Worm (Caenorhabditis elegans): ENCODE results near the gene slc-36.5.

DNA sequence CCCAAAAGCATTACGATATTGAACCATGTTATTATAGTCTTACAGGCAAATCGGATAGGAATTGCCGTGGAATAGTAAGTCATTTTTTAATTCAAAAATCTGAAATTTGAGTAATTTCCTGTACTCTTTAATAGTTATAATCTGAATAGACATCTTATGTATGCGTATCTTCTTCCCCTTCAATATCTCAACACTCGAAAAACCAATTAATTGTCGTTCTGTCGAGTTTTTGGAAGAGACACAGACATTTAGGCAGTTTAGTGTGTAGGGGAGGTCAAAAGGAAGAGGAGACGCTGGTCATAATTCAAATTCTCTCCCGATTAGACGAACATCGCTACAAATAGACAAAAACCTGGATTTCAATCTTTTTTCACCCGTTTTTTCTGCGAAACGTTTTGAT lies 41.4 kb downstream of the slc-36.5 start:
- no peak for TF ChIP-seq F13C5.2 (tag; optimal IDR thresholded peaks at IDR 0.05)
- no peak for TF ChIP-seq ama-1 (optimal IDR thresholded peaks at IDR 0.05)
- TF ChIP-seq flt-1 (GFP tag; IDR thresholded peaks at IDR 0.05) = 0 out of 2 replicates have a peak, but pooled peaks have one; percentile 30
- TF ChIP-seq ceh-13 (GFP tag; optimal IDR thresholded peaks at IDR 0.05) = no peak
- TF ChIP-seq tbx-37 (GFP tag; conservative IDR thresholded peaks at IDR 0.05) = no peak
- TF ChIP-seq aly-1 (tag; optimal IDR thresholded peaks at IDR 0.05) = no peak
- no peak for TF ChIP-seq scrt-1 (GFP tag; IDR thresholded peaks at IDR 0.05)
- no peak for TF ChIP-seq hmg-4 (GFP tag; optimal IDR thresholded peaks at IDR 0.05)
- no peak for TF ChIP-seq hmbx-1 (tag; optimal IDR thresholded peaks at IDR 0.05)
- TF ChIP-seq pes-1 (GFP tag; IDR thresholded peaks at IDR 0.05) = no peak
- TF ChIP-seq hnd-1 (tag; optimal IDR thresholded peaks at IDR 0.05) = no peak
- no peak for TF ChIP-seq ceh-36 (tag; optimal IDR thresholded peaks at IDR 0.05)
- TF ChIP-seq ets-7 (tag; optimal IDR thresholded peaks at IDR 0.05) = no peak
